Fruit fly (Drosophila melanogaster): ENCODE results near the gene Det.

DNA sequence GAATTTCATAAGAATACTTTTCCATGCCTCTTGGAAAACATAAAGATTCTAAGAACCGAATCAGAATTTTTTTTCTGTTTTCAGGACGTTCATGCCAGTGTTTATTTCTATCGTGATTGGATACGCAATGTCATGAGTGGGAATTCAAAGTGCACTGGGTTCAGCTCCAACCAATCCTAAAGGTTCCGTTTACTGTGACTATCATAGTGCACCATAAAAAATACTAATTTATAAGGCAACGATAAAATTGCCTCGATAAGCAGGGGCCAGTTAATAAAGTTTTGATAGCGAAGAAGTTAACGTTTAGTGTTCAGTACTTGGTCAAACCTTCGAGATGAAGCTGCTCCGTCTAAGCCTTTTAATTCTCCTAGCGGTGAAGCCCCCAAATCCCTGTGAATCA lies 21.6 kb upstream of the Det start, which contains the start of gene CG31265:
- TF ChIP-seq insv (optimal IDR thresholded peaks at IDR 0.05): no peak
- no peak for TF ChIP-seq h (optimal IDR thresholded peaks at IDR 0.05)
- TF ChIP-seq Myc (optimal IDR thresholded peaks at IDR 0.05): no peak
- TF ChIP-seq psq (optimal IDR thresholded peaks at IDR 0.05): no peak
- no peak for TF ChIP-seq ttk (optimal IDR thresholded peaks at IDR 0.05)
- no peak for TF ChIP-seq Sin3A (optimal IDR thresholded peaks at IDR 0.05)
